Worm (Caenorhabditis elegans): ENCODE data around the gene rla-2.

The rla-2 gene

DNA sequence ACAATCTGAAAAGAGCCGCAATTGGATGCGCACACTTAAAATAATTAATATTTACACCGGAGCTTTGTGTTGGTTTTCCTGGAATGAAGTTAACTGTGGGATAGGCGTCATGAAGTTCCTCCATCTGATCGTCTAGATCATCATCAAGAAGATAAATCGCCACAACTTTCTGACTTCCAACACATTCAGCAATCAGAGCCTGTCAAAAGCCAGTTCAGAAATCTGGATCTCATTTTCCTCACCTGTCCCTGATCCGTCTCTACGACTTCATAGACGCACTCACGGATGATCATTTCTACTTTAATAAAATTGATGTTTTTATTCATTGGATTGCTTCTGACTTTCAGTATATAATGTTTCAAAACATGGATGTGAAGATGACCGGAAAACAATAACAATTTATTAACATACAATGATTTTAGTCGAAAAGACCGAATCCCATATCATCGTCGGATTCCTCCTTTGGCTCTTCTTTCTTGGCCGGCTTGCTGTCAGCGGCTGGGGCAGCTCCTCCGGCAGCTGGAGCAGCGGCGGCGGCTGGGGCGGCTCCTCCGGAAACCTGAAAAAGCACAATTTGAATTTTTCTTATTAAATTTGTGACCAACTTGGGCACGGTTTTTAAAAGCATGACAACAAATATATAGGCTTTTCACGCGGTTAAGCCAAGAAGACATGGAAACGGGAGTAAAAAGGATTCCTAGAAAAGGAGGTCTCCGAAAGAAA lies 804 bp downstream of the rla-2 start, which contains the start of gene agt-1 (continued):
- peak; percentile 31 for TF ChIP-seq xnd-1 (tag; optimal IDR thresholded peaks at IDR 0.05)
- TF ChIP-seq chd-7 (tag; optimal IDR thresholded peaks at IDR 0.05), result peak; percentile 31
- TF ChIP-seq F37B4.10 (GFP tag; IDR thresholded peaks at IDR 0.05), result no peak
- TF ChIP-seq Y56A3A.18 (GFP tag; IDR thresholded peaks at IDR 0.05), result peak; percentile 69

DNA sequence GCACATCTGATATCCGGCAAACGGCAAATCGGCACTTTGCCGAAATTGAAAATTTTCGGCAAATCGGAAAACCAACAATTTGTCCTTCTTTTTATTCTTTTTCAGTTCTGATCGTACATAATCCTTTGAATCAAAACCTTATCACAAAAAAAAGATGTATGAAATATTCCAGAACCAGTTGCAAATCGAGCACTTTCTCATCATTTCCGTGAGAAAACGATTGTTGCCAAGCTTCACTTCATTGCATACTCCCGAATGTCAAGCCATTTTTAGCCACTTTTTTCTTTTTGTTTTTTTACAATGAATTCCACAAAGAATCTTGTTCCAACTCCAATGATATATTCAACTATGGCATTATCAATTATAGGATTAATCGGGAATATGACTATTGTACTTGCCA lies 5.2 kb downstream of the rla-2 start, which contains the start of gene srsx-25:
Gene srsx-25, plus strand, starts transcription at position 301 of the 400 bp plus-strand sequence.
- TF ChIP-seq lin-26 (GFP tag; IDR thresholded peaks at IDR 0.05) (no peak), mel-28 (tag; optimal IDR thresholded peaks at IDR 0.05; ENCODE audit: borderline replicate concordance) (no peak), rec-8 (tag; optimal IDR thresholded peaks at IDR 0.05) (no peak), tbx-9 (tag; optimal IDR thresholded peaks at IDR 0.05; ENCODE audit: borderline replicate concordance) (no peak), mcd-1 (GFP tag; IDR thresholded peaks at IDR 0.05) (no peak), hmg-20 (GFP tag; IDR thresholded peaks at IDR 0.05) (no peak), dox-1 (GFP tag; IDR thresholded peaks at IDR 0.05) (no peak), lin-54 (GFP tag; optimal IDR thresholded peaks at IDR 0.05) (no peak), lin-35 (GFP tag; optimal IDR thresholded peaks at IDR 0.05) (no peak), hsf-1 (GFP tag; IDR thresholded peaks at IDR 0.05) (no peak), akir-1 (GFP tag; optimal IDR thresholded peaks at IDR 0.05) (no peak), ceh-79 (tag; optimal IDR thresholded peaks at IDR 0.05) (no peak), unc-130 (GFP tag; optimal IDR thresholded peaks at IDR 0.05) (no peak), attf-6 (GFP tag; IDR thresholded peaks at IDR 0.05) (no peak), bed-1 (GFP tag; IDR thresholded peaks at IDR 0.05) (no peak), ccch-3 (GFP tag; optimal IDR thresholded peaks at IDR 0.05) (no peak), B0019.2 (GFP tag; conservative IDR thresholded peaks at IDR 0.05) (no peak), Y53G8AR.9 (GFP tag; conservative IDR thresholded peaks at IDR 0.05) (no peak), F39B2.1 (GFP tag; IDR thresholded peaks at IDR 0.05) (no peak)

DNA sequence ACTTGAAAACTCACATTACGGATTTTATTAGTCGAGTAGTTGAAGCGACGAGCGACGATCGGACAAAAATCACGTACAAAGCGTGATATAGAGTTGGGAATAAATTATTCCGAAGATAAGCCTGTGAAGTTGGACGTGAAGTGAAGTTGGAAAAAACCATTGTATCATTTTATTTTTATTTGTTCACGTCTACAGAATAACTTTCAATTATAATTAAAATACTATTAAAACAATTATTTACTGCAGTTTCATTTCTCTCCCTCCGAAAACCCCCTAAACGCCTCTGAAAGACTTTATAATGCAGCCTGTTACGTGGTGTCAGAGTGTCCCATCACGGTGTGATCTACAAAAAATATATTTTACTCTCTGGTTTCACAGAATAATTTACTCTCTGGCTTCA lies 9.9 kb downstream of the rla-2 start, which contains the start of gene Y62E10A.3:
Gene Y62E10A.3, minus strand, starts transcription at position 101 of the 400 bp plus-strand sequence.
- TF ChIP-seq somi-1 (GFP tag; optimal IDR thresholded peaks at IDR 0.05) (no peak), ztf-28 (GFP tag; IDR thresholded peaks at IDR 0.05) (no peak), sptf-2 (GFP tag; optimal IDR thresholded peaks at IDR 0.05) (no peak), chd-7 (tag; optimal IDR thresholded peaks at IDR 0.05) (no peak), nhr-120 (GFP tag; IDR thresholded peaks at IDR 0.05) (no peak), hrde-1 (tag; optimal IDR thresholded peaks at IDR 0.05; ENCODE audit: borderline replicate concordance) (no peak), K11D2.4 (GFP tag; IDR thresholded peaks at IDR 0.05) (no peak), egl-44 (GFP tag; IDR thresholded peaks at IDR 0.05) (no peak), lin-40 (tag; optimal IDR thresholded peaks at IDR 0.05) (no peak), mel-28 (tag; optimal IDR thresholded peaks at IDR 0.05; ENCODE audit: borderline replicate concordance) (no peak), ceh-40 (GFP tag; IDR thresholded peaks at IDR 0.05) (no peak), snpc-1.3 (tag; optimal IDR thresholded peaks at IDR 0.05; ENCODE audit: insufficient read depth) (no peak), xnd-1 (tag; optimal IDR thresholded peaks at IDR 0.05) (no peak), him-1 (tag; optimal IDR thresholded peaks at IDR 0.05) (no peak)

Data from whole organism, young adult.